Worm (Caenorhabditis elegans) whole organism, late embryonic: ENCODE data around the gene srh-209.

Experiments used
- K09A11.1 ChIP-seq: sonication (generic microtip); optimal IDR thresholded peaks from 2 replicates; lab custom pipeline; 2017; ENCODE audit warnings: antibody characterized with exemption, mild to moderate bottlenecking, missing genetic modification characterization, missing compliant biosample characterization; ENCODE audit not compliant: insufficient read depth
- ama-1 ChIP-seq: fragments of 150-350 bp; optimal IDR thresholded peaks from 2 replicates; lab custom pipeline; 2014
- che-1 ChIP-seq: sonication (generic microtip); optimal IDR thresholded peaks from 2 replicates; lab custom pipeline; 2016; ENCODE audit warnings: mild to moderate bottlenecking, missing genetic modification characterization, missing compliant biosample characterization
- dmd-4 ChIP-seq: sonication (generic microtip); optimal IDR thresholded peaks from 2 replicates; lab custom pipeline; 2016; ENCODE audit warnings: borderline replicate concordance, missing genetic modification characterization, missing compliant biosample characterization
- hlh-6 ChIP-seq: sonication (generic microtip); optimal IDR thresholded peaks from 2 replicates; lab custom pipeline; 2016; ENCODE audit warnings: missing genotype, missing genetic modification characterization, missing compliant biosample characterization
- hlh-8 ChIP-seq: sonication (generic microtip); optimal IDR thresholded peaks from 2 replicates; lab custom pipeline; 2016; ENCODE audit warnings: missing genotype, missing genetic modification characterization, missing compliant biosample characterization
- pqm-1 ChIP-seq: sonication (generic microtip); optimal IDR thresholded peaks from 2 replicates; lab custom pipeline; 2016; ENCODE audit warnings: missing genetic modification characterization, missing compliant biosample characterization
- sdc-2 ChIP-seq: sonication (generic microtip); optimal IDR thresholded peaks from 2 replicates; lab custom pipeline; 2016; ENCODE audit warnings: missing genotype, missing genetic modification characterization, missing compliant biosample characterization
- unc-86 ChIP-seq: sonication (generic microtip); optimal IDR thresholded peaks from 2 replicates; lab custom pipeline; 2016; ENCODE audit warnings: missing genetic modification characterization, missing compliant biosample characterization

DNA sequence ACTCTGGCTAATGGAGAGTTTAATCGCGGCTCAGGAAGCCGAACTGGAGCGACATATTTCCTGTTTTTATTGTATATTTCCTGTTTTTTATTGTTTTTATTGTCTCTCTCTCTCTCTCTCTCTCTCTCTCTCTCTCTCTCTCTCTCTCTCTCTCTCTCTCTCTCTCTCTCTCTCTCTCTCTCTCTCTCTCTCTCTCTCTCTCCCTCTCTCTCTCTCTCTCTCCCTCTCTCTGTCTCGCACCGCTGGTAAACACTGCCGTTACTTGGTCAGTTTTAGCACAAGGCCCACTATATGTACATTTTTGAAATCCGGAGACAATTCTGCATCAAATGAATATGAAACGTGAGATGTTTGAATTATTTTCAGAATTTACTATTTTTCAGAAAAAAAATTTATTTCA, 26.2 kb upstream of the srh-209 start:
- TF ChIP-seq hlh-6 (tag; lab: Kevin White, UChicago) (no peak), ama-1 (lab: Kevin White, UChicago) (no peak), pqm-1 (tag; lab: Kevin White, UChicago) (no peak), dmd-4 (tag; lab: Kevin White, UChicago) (no peak), sdc-2 (no peak), che-1 (tag; lab: Kevin White, UChicago) (no peak), K09A11.1 (tag; lab: Kevin White, UChicago) (no peak), hlh-8 (tag; lab: Kevin White, UChicago) (no peak), unc-86 (tag; lab: Kevin White, UChicago) (no peak)
